Fruit fly (Drosophila melanogaster) whole organism, embryonic: ENCODE results near the gene Synd.
A peak's percentile ranks its signal among the peaks of the same experiment; 100 is the strongest.

Experiments
- Antp ChIP-seq: fragments of 200-800 bp; sonication (Bioruptor generic); optimal IDR thresholded peaks from 3 replicates; lab custom pipeline; 2016; ENCODE audit warnings: missing biosample characterization, missing genetic modification characterization
- BEAF-32 ChIP-seq: fragments of 200-800 bp; sonication (Bioruptor generic); optimal IDR thresholded peaks from 3 replicates; lab custom pipeline; 2017; ENCODE audit warnings: missing biosample characterization, missing genetic modification characterization, mild to moderate bottlenecking, moderate library complexity, missing genetic modification reagents
- Bgb ChIP-seq: fragments of 200-800 bp; sonication (Bioruptor generic); IDR thresholded peaks from 2 replicates; pipeline ENCODE4 v1.3.6; 2022; ENCODE audit warnings: missing biosample characterization, missing genetic modification characterization; ENCODE audit not compliant: partially characterized antibody
- CG10209 ChIP-seq: fragments of 200-800 bp; sonication (Bioruptor generic); optimal IDR thresholded peaks from 3 replicates; lab custom pipeline; 2017; ENCODE audit warnings: missing biosample characterization, mild to moderate bottlenecking, missing genetic modification characterization, missing genetic modification reagents
- CG12104 ChIP-seq: fragments of 200-800 bp; sonication (Bioruptor generic); optimal IDR thresholded peaks from 3 replicates; lab custom pipeline; 2016; ENCODE audit warnings: missing biosample characterization, missing genetic modification characterization
- CG13894 ChIP-seq: fragments of 200-800 bp; sonication (Bioruptor generic); optimal IDR thresholded peaks from 3 replicates; lab custom pipeline; 2018; ENCODE audit warnings: missing biosample characterization, mild to moderate bottlenecking, missing genetic modification characterization, moderate library complexity
- CG14014 ChIP-seq: fragments of 200-800 bp; sonication (Bioruptor generic); IDR thresholded peaks from 2 replicates; pipeline ENCODE4 v1.3.6; 2022; ENCODE audit warnings: missing biosample characterization, missing genetic modification characterization
- CG16779 ChIP-seq: fragments of 200-800 bp; sonication (Bioruptor generic); IDR thresholded peaks from 2 replicates; pipeline ENCODE4 v1.3.6; 2022; ENCODE audit warnings: missing biosample characterization, missing genetic modification characterization
- CG16815 ChIP-seq: fragments of 200-800 bp; sonication (Bioruptor generic); optimal IDR thresholded peaks from 3 replicates; lab custom pipeline; 2017; ENCODE audit warnings: missing biosample characterization, mild to moderate bottlenecking, missing genetic modification characterization
- CG17361 ChIP-seq: fragments of 200-800 bp; sonication (Bioruptor generic); IDR thresholded peaks from 3 replicates; pipeline ENCODE4 v1.3.6; 2022; ENCODE audit warnings: missing biosample characterization, missing genetic modification characterization
- CG17568 ChIP-seq: fragments of 200-800 bp; sonication (Bioruptor generic); optimal IDR thresholded peaks from 2 replicates; lab custom pipeline; 2018; ENCODE audit warnings: missing biosample characterization, mild to moderate bottlenecking, missing genetic modification characterization, moderate library complexity
- CG2712 ChIP-seq: fragments of 200-800 bp; optimal IDR thresholded peaks from 3 replicates; lab custom pipeline; 2019; ENCODE audit warnings: missing biosample characterization, mild to moderate bottlenecking, missing genetic modification characterization, moderate library complexity
- CG30431 ChIP-seq: fragments of 200-800 bp; sonication (Bioruptor generic); optimal IDR thresholded peaks from 2 replicates; lab custom pipeline; 2017; ENCODE audit warnings: missing biosample characterization, missing genetic modification characterization
- CG31224 ChIP-seq: fragments of 200-800 bp; sonication (Bioruptor generic); IDR thresholded peaks from 2 replicates; pipeline ENCODE4 v1.3.6; 2022; ENCODE audit warnings: missing biosample characterization, missing genetic modification characterization
- CG31388 ChIP-seq: fragments of 200-800 bp; sonication (Bioruptor generic); optimal IDR thresholded peaks from 2 replicates; lab custom pipeline; 2016; ENCODE audit warnings: missing biosample characterization, missing genetic modification characterization
- CG31441 ChIP-seq: fragments of 200-800 bp; sonication (Bioruptor generic); IDR thresholded peaks from 2 replicates; pipeline ENCODE4 v1.3.6; 2022; ENCODE audit warnings: missing biosample characterization, missing genetic modification characterization
- CG32767 ChIP-seq: fragments of 200-800 bp; sonication (Bioruptor generic); IDR thresholded peaks from 2 replicates; pipeline ENCODE4 v1.3.6; 2022; ENCODE audit warnings: missing biosample characterization, missing genetic modification characterization
- CG3281 ChIP-seq: fragments of 200-800 bp; sonication (Bioruptor generic); optimal IDR thresholded peaks from 3 replicates; lab custom pipeline; 2017; ENCODE audit warnings: missing biosample characterization, mild to moderate bottlenecking, missing genetic modification characterization
- CG6813 ChIP-seq: fragments of 200-800 bp; sonication (Bioruptor generic); optimal IDR thresholded peaks from 2 replicates; lab custom pipeline; 2017; ENCODE audit warnings: missing biosample characterization, missing genetic modification characterization, mild to moderate bottlenecking, moderate library complexity, missing genetic modification reagents
- CG7928 ChIP-seq: fragments of 200-800 bp; sonication (Bioruptor generic); optimal IDR thresholded peaks from 2 replicates; lab custom pipeline; 2017; ENCODE audit warnings: missing biosample characterization, mild to moderate bottlenecking, missing genetic modification characterization
- CG7987 ChIP-seq: fragments of 200-800 bp; sonication (Bioruptor generic); optimal IDR thresholded peaks from 2 replicates; lab custom pipeline; 2018; ENCODE audit warnings: missing biosample characterization, mild to moderate bottlenecking, missing genetic modification characterization, moderate library complexity
- CTCF ChIP-seq: fragments of 200-800 bp; sonication (Bioruptor generic); optimal IDR thresholded peaks from 2 replicates; lab custom pipeline; 2017; ENCODE audit warnings: missing biosample characterization, mild to moderate bottlenecking, missing genetic modification characterization, moderate library complexity
- Chrac-16 ChIP-seq: fragments of 200-800 bp; sonication (Bioruptor generic); optimal IDR thresholded peaks from 3 replicates; lab custom pipeline; 2016; ENCODE audit warnings: missing biosample characterization, missing genetic modification characterization
- CkIIα-i1 ChIP-seq: fragments of 200-800 bp; sonication (Bioruptor generic); IDR thresholded peaks from 2 replicates; pipeline ENCODE4 v1.3.6; 2022; ENCODE audit warnings: missing biosample characterization, missing genetic modification characterization
- Dek ChIP-seq: fragments of 200-800 bp; sonication (Bioruptor generic); optimal IDR thresholded peaks from 3 replicates; lab custom pipeline; 2019; ENCODE audit warnings: missing biosample characterization, mild to moderate bottlenecking, missing genetic modification characterization, moderate library complexity
- Doc3 ChIP-seq: fragments of 200-800 bp; sonication (Bioruptor generic); IDR thresholded peaks from 3 replicates; pipeline ENCODE4 v1.3.6; 2022; ENCODE audit warnings: missing biosample characterization, missing genetic modification characterization; ENCODE audit not compliant: partially characterized antibody
- Dref ChIP-seq: fragments of 200-800 bp; sonication (Bioruptor generic); IDR thresholded peaks from 2 replicates; pipeline ENCODE4 v1.3.6; 2022; ENCODE audit warnings: missing biosample characterization, missing genetic modification characterization
- GATAe ChIP-seq: fragments of 200-800 bp; sonication (Bioruptor generic); conservative IDR thresholded peaks from 2 replicates; pipeline ENCODE4 v1.3.6; 2022; ENCODE audit warnings: missing biosample characterization, missing genetic modification characterization
- Gug ChIP-seq: fragments of 200-800 bp; sonication (Bioruptor generic); IDR thresholded peaks from 4 replicates; pipeline ENCODE4 v1.3.6; 2022; ENCODE audit warnings: missing biosample characterization, missing genetic modification characterization
- HHEX ChIP-seq: fragments of 200-800 bp; sonication (Bioruptor generic); optimal IDR thresholded peaks from 3 replicates; lab custom pipeline; 2017; ENCODE audit warnings: missing biosample characterization, mild to moderate bottlenecking, missing genetic modification characterization, missing genetic modification reagents
- Hr3 ChIP-seq: fragments of 200-800 bp; sonication (Bioruptor generic); optimal IDR thresholded peaks from 3 replicates; lab custom pipeline; 2016; ENCODE audit warnings: missing biosample characterization, missing genetic modification characterization
- Hr39 ChIP-seq: fragments of >200 bp; optimal IDR thresholded peaks from 2 replicates; lab custom pipeline; 2017
- NC2α ChIP-seq: fragments of 200-800 bp; sonication (Bioruptor generic); optimal IDR thresholded peaks from 2 replicates; lab custom pipeline; 2016; ENCODE audit warnings: missing biosample characterization, missing genetic modification characterization
- Scr ChIP-seq: fragments of 200-800 bp; sonication (Bioruptor generic); IDR thresholded peaks from 2 replicates; pipeline ENCODE4 v1.3.6; 2022; ENCODE audit warnings: missing biosample characterization, missing genetic modification characterization; ENCODE audit not compliant: partially characterized antibody
- Sry-β ChIP-seq: fragments of 200-800 bp; sonication (Bioruptor generic); optimal IDR thresholded peaks from 2 replicates; lab custom pipeline; 2018; ENCODE audit warnings: missing biosample characterization, mild to moderate bottlenecking, missing genetic modification characterization, moderate library complexity
- Sry-δ ChIP-seq: fragments of 200-800 bp; sonication (Bioruptor generic); optimal IDR thresholded peaks from 2 replicates; lab custom pipeline; 2016; ENCODE audit warnings: missing biosample characterization, missing genetic modification characterization
- en ChIP-seq: fragments of 200-800 bp; sonication (Bioruptor generic); optimal IDR thresholded peaks from 2 replicates; lab custom pipeline; 2016; ENCODE audit warnings: missing biosample characterization, missing genetic modification characterization
- gem ChIP-seq: fragments of 200-800 bp; sonication (Bioruptor generic); optimal IDR thresholded peaks from 2 replicates; lab custom pipeline; 2019; ENCODE audit warnings: missing biosample characterization, mild to moderate bottlenecking, missing genetic modification characterization, moderate library complexity
- gfzf ChIP-seq: fragments of 200-800 bp; sonication (Bioruptor generic); optimal IDR thresholded peaks from 2 replicates; lab custom pipeline; 2016; ENCODE audit warnings: missing biosample characterization, mild to moderate bottlenecking, missing genetic modification characterization, moderate library complexity
- lilli ChIP-seq: fragments of 200-800 bp; sonication (Bioruptor generic); optimal IDR thresholded peaks from 3 replicates; lab custom pipeline; 2016; ENCODE audit warnings: missing biosample characterization, missing genetic modification characterization
- maf-S ChIP-seq: fragments of 200-800 bp; sonication (Bioruptor generic); optimal IDR thresholded peaks from 2 replicates; lab custom pipeline; 2016; ENCODE audit warnings: missing biosample characterization, missing genetic modification characterization
- org-1 ChIP-seq: fragments of 200-800 bp; sonication (Bioruptor generic); optimal IDR thresholded peaks from 2 replicates; lab custom pipeline; 2017; ENCODE audit warnings: missing biosample characterization, missing genetic modification characterization
- pho ChIP-seq: fragments of 200-800 bp; sonication (Bioruptor generic); optimal IDR thresholded peaks from 2 replicates; lab custom pipeline; 2016; ENCODE audit warnings: missing biosample characterization, missing genetic modification characterization
- phol ChIP-seq: fragments of 200-800 bp; sonication (Bioruptor generic); optimal IDR thresholded peaks from 3 replicates; lab custom pipeline; 2018; ENCODE audit warnings: missing biosample characterization, mild to moderate bottlenecking, missing genetic modification characterization, moderate library complexity
- repo ChIP-seq: fragments of 200-800 bp; sonication (Bioruptor generic); optimal IDR thresholded peaks from 2 replicates; lab custom pipeline; 2016; ENCODE audit warnings: missing biosample characterization, missing genetic modification characterization
- slbo ChIP-seq: fragments of 200-800 bp; sonication (Bioruptor generic); IDR thresholded peaks from 2 replicates; pipeline ENCODE4 v1.3.6; 2022; ENCODE audit warnings: missing biosample characterization, missing genetic modification characterization
- trem ChIP-seq: fragments of 200-800 bp; optimal IDR thresholded peaks from 3 replicates; lab custom pipeline; 2019; ENCODE audit warnings: missing biosample characterization, mild to moderate bottlenecking, missing genetic modification characterization, moderate library complexity
- twi ChIP-seq: fragments of 200-800 bp; optimal IDR thresholded peaks from 2 replicates; lab custom pipeline; 2019; ENCODE audit warnings: missing biosample characterization, mild to moderate bottlenecking, missing genetic modification characterization, moderate library complexity
- unc-4 ChIP-seq: fragments of 200-800 bp; sonication (Bioruptor generic); IDR thresholded peaks from 2 replicates; pipeline ENCODE4 v1.3.6; 2022; ENCODE audit warnings: missing biosample characterization, missing genetic modification characterization; ENCODE audit not compliant: partially characterized antibody
- usp ChIP-seq: fragments of >200 bp; optimal IDR thresholded peaks from 2 replicates; lab custom pipeline; 2017; ENCODE audit warnings: missing biosample characterization, missing genetic modification characterization
- yki ChIP-seq: fragments of >200 bp; optimal IDR thresholded peaks from 3 replicates; lab custom pipeline; 2018

The Synd gene

DNA sequence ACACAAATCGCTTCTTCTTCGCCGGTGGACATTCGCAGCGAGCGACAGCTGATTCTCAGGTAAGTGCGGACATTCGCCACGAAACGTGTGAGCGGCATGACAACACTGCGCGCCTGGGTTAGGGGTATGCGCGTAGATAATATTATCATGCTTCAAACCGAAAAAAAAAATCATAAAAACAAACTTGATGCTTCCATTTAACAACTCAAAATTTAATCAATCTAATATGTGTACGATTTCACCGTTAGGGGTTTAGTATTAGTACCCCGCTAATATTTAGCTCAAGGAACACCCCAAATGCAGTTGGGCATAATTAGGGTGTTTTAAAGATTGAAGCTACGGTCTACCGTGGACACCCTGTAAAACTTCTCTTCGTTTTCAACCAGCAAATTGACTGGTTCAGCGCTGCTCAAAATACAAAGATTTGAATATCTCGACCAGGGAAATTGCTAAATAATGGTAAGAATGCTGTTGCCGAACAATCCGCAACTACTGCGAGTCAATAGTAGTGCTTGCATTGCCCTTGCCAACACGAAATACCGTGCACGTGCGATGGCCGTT lies 10.7 kb upstream of the Synd start, which contains the start of the genes CG17271 and RpS20 (continued):
- peak; percentile 82 for TF ChIP-seq CG16815 (GFP tag; lab: Kevin White, UChicago)
- peak; percentile 81 for TF ChIP-seq HHEX (GFP tag; lab: Kevin White, UChicago)
- TF ChIP-seq gfzf (GFP tag; lab: Kevin White, UChicago): peak; percentile 93
- peak; percentile 92 for TF ChIP-seq CG14014 (GFP tag; lab: Robert Waterston, UW)
- peak; percentile 85 for TF ChIP-seq CG17568 (GFP tag; lab: Kevin White, UChicago)
- peak; percentile 60 for TF ChIP-seq BEAF-32 (GFP tag; lab: Kevin White, UChicago)
- peak; percentile 91 for TF ChIP-seq repo
- TF ChIP-seq CG7987 (GFP tag; lab: Kevin White, UChicago): peak; percentile 76
- TF ChIP-seq CG12104 (GFP tag; lab: Kevin White, UChicago): peak; percentile 86
- peak; percentile 85 for TF ChIP-seq yki
- peak; percentile 90 for TF ChIP-seq CG17361
- TF ChIP-seq org-1 (GFP tag; lab: Kevin White, UChicago): peak; percentile 86
- peak; percentile 88 for TF ChIP-seq CG10209 (GFP tag; lab: Kevin White, UChicago)
- TF ChIP-seq CG31388: peak; percentile 78
- peak; percentile 64 for TF ChIP-seq trem (tag; lab: Kevin White, UChicago)
- peak; percentile 91 for TF ChIP-seq NC2α (GFP tag; lab: Kevin White, UChicago)
- peak; percentile 89 for TF ChIP-seq CG3281
- TF ChIP-seq Gug (GFP tag; lab: Robert Waterston, UW): peak; percentile 91
- TF ChIP-seq CG7928 (GFP tag; lab: Kevin White, UChicago): peak; percentile 71
- peak; percentile 90 for TF ChIP-seq CG2712 (tag; lab: Kevin White, UChicago)
- TF ChIP-seq CG16779 (GFP tag; lab: Robert Waterston, UW): peak; percentile 74; the same call in 1 of the 2 replicates
- no peak for TF ChIP-seq Doc3
- peak; percentile 85 for TF ChIP-seq CG31224 (GFP tag; lab: Robert Waterston, UW)
- peak; percentile 90 for TF ChIP-seq maf-S (GFP tag; lab: Kevin White, UChicago)
- TF ChIP-seq gem (tag; lab: Kevin White, UChicago): peak; percentile 94
- TF ChIP-seq GATAe (GFP tag; lab: Robert Waterston, UW): peak; percentile 73
- TF ChIP-seq pho (GFP tag; lab: Kevin White, UChicago): peak; percentile 95
- TF ChIP-seq usp (GFP tag; lab: Kevin White, UChicago): no peak
- peak; percentile 48; the same call in 1 of the 2 replicates for TF ChIP-seq Bgb
- peak; percentile 92 for TF ChIP-seq phol
- peak; percentile 95 for TF ChIP-seq slbo
- TF ChIP-seq CkIIα-i1 (GFP tag; lab: Robert Waterston, UW): no peak
- TF ChIP-seq unc-4 (GFP tag; lab: Robert Waterston, UW): 0 out of 2 replicates have a peak, but pooled peaks have one; percentile 16
- TF ChIP-seq en: peak; percentile 90
- peak; percentile 97 for TF ChIP-seq Antp
- TF ChIP-seq CG32767 (GFP tag; lab: Robert Waterston, UW): peak; percentile 83
- peak; percentile 97 for TF ChIP-seq lilli
- peak; percentile 87 for TF ChIP-seq CG31441 (GFP tag; lab: Robert Waterston, UW)
- peak; percentile 93 for TF ChIP-seq Chrac-16
- TF ChIP-seq Hr3 (GFP tag; lab: Kevin White, UChicago): peak; percentile 94
- peak; percentile 38 for TF ChIP-seq CTCF
- TF ChIP-seq Scr (GFP tag; lab: Robert Waterston, UW): 0 out of 2 replicates have a peak, but pooled peaks have one; percentile 23
- peak; percentile 84 for TF ChIP-seq Dek
- peak; percentile 78 for TF ChIP-seq Sry-δ (GFP tag; lab: Kevin White, UChicago)
- TF ChIP-seq CG6813: peak; percentile 52
- TF ChIP-seq CG13894 (tag; lab: Kevin White, UChicago): peak; percentile 85
- TF ChIP-seq Hr39: no peak
- peak; percentile 37; the same call in 1 of the 2 replicates for TF ChIP-seq Dref (GFP tag; lab: Robert Waterston, UW)
- TF ChIP-seq twi (tag; lab: Kevin White, UChicago): peak; percentile 78
- TF ChIP-seq Sry-β: peak; percentile 77
- peak; percentile 79 for TF ChIP-seq CG30431 (GFP tag; lab: Kevin White, UChicago)
